Worm (Caenorhabditis elegans) whole organism, mixed stage, embryonic: ENCODE measurements around the gene aptf-4.

Experiments
- M03D4.4 ChIP-seq: sonication (generic microtip); optimal IDR thresholded peaks from 2 replicates; lab custom pipeline; 2017; ENCODE audit warnings: mild to moderate bottlenecking, missing genetic modification characterization, missing compliant biosample characterization
- bed-3 ChIP-seq: fragments of 200-800 bp; sonication (Bioruptor generic); optimal IDR thresholded peaks from 3 replicates; lab custom pipeline; 2018; ENCODE audit warnings: mild to moderate bottlenecking, missing genetic modification characterization, moderate library complexity, missing compliant biosample characterization
- blmp-1 ChIP-seq: fragments of 150-350 bp; optimal IDR thresholded peaks from 2 replicates; lab custom pipeline; 2014; ENCODE audit warnings: missing biosample characterization, missing genetic modification characterization
- ceh-43 ChIP-seq: fragments of 200-800 bp; sonication (Bioruptor generic); optimal IDR thresholded peaks from 2 replicates; lab custom pipeline; 2018; ENCODE audit warnings: mild to moderate bottlenecking, missing genetic modification characterization, moderate library complexity, missing compliant biosample characterization
- ceh-83 ChIP-seq: fragments of 200-800 bp; sonication (Bioruptor generic); optimal IDR thresholded peaks from 2 replicates; lab custom pipeline; 2018; ENCODE audit warnings: mild to moderate bottlenecking, missing genetic modification characterization, missing compliant biosample characterization
- ces-1 ChIP-seq: fragments of 150-350 bp; optimal IDR thresholded peaks from 2 replicates; lab custom pipeline; 2014; ENCODE audit warnings: missing biosample characterization, missing genetic modification reagents, missing genetic modification characterization
- cnd-1 ChIP-seq: fragments of 200-800 bp; sonication (Bioruptor generic); optimal IDR thresholded peaks from 2 replicates; lab custom pipeline; 2018; ENCODE audit warnings: mild to moderate bottlenecking, missing genetic modification characterization, missing compliant biosample characterization
- drap-1 ChIP-seq: fragments of 200-800 bp; sonication (Bioruptor generic); optimal IDR thresholded peaks from 3 replicates; lab custom pipeline; 2018; ENCODE audit warnings: mild to moderate bottlenecking, missing genetic modification characterization, missing compliant biosample characterization
- elt-1 ChIP-seq: sonication (generic microtip); optimal IDR thresholded peaks from 2 replicates; lab custom pipeline; 2017; ENCODE audit warnings: missing genetic modification characterization, mild to moderate bottlenecking, missing compliant biosample characterization, antibody characterized with exemption, moderate library complexity, borderline replicate concordance; ENCODE audit not compliant: insufficient read depth
- flh-1 ChIP-seq: fragments of 200-800 bp; sonication (Bioruptor generic); optimal IDR thresholded peaks from 2 replicates; lab custom pipeline; 2018; ENCODE audit warnings: mild to moderate bottlenecking, missing genetic modification characterization, moderate library complexity, missing compliant biosample characterization
- ham-2 ChIP-seq: fragments of 200-800 bp; sonication (Bioruptor generic); optimal IDR thresholded peaks from 2 replicates; lab custom pipeline; 2018; ENCODE audit warnings: mild to moderate bottlenecking, missing genetic modification characterization, missing compliant biosample characterization
- hlh-1 ChIP-seq: fragments of 150-350 bp; optimal IDR thresholded peaks from 2 replicates; lab custom pipeline; 2014; ENCODE audit warnings: missing biosample characterization, missing genetic modification reagents, missing genetic modification characterization
- lin-13 ChIP-seq: fragments of 150-350 bp; optimal IDR thresholded peaks from 2 replicates; lab custom pipeline; 2014; ENCODE audit warnings: missing biosample characterization, missing genetic modification characterization
- lin-32 ChIP-seq: fragments of 200-800 bp; sonication (Bioruptor generic); optimal IDR thresholded peaks from 2 replicates; lab custom pipeline; 2018; ENCODE audit warnings: mild to moderate bottlenecking, missing genetic modification characterization, missing compliant biosample characterization
- lsy-2 ChIP-seq: fragments of 150-350 bp; optimal IDR thresholded peaks from 2 replicates; lab custom pipeline; 2014; ENCODE audit warnings: missing biosample characterization, missing genetic modification characterization
- mab-5 ChIP-seq: fragments of 150-350 bp; optimal IDR thresholded peaks from 2 replicates; lab custom pipeline; 2014; ENCODE audit warnings: missing biosample characterization, missing genetic modification characterization
- mep-1 ChIP-seq: fragments of 150-350 bp; optimal IDR thresholded peaks from 2 replicates; lab custom pipeline; 2017; ENCODE audit warnings: missing biosample characterization, missing genetic modification reagents, missing genetic modification characterization, inconsistent platforms
- mls-2 ChIP-seq: sonication (generic microtip); optimal IDR thresholded peaks from 2 replicates; lab custom pipeline; 2016; ENCODE audit warnings: mild to moderate bottlenecking, missing genetic modification characterization, moderate library complexity, missing compliant biosample characterization
- nhr-12 ChIP-seq: fragments of 150-350 bp; optimal IDR thresholded peaks from 2 replicates; lab custom pipeline; 2014; ENCODE audit warnings: missing biosample characterization, missing genetic modification characterization
- nhr-2 ChIP-seq: fragments of 150-350 bp; optimal IDR thresholded peaks from 2 replicates; lab custom pipeline; 2014; ENCODE audit warnings: missing biosample characterization, missing genetic modification characterization
- nhr-237 ChIP-seq: fragments of 150-350 bp; optimal IDR thresholded peaks from 2 replicates; lab custom pipeline; 2014; ENCODE audit warnings: missing biosample characterization, missing genetic modification characterization
- nhr-28 ChIP-seq: fragments of 150-350 bp; optimal IDR thresholded peaks from 2 replicates; lab custom pipeline; 2014; ENCODE audit warnings: missing biosample characterization, missing genetic modification characterization
- nhr-76 ChIP-seq: sonication (generic microtip); optimal IDR thresholded peaks from 2 replicates; lab custom pipeline; 2017; ENCODE audit warnings: missing biosample characterization, missing genetic modification characterization
- pha-4 ChIP-seq: fragments of 150-350 bp; optimal IDR thresholded peaks from 2 replicates; lab custom pipeline; 2018; ENCODE audit warnings: missing biosample characterization, missing genetic modification reagents, missing genetic modification characterization
- sem-2 ChIP-seq: fragments of 200-800 bp; sonication (Bioruptor generic); optimal IDR thresholded peaks from 2 replicates; lab custom pipeline; 2018; ENCODE audit warnings: mild to moderate bottlenecking, missing genetic modification characterization, missing compliant biosample characterization
- snpc-4 ChIP-seq: fragments of 150-350 bp; optimal IDR thresholded peaks from 2 replicates; lab custom pipeline; 2014; ENCODE audit warnings: missing biosample characterization, missing genetic modification characterization
- sptf-1 ChIP-seq: sonication (generic microtip); optimal IDR thresholded peaks from 2 replicates; lab custom pipeline; 2017; ENCODE audit warnings: mild to moderate bottlenecking, missing genetic modification characterization, moderate library complexity, missing compliant biosample characterization
- tbx-8 ChIP-seq: fragments of 200-800 bp; sonication (Bioruptor generic); optimal IDR thresholded peaks from 2 replicates; lab custom pipeline; 2018; ENCODE audit warnings: mild to moderate bottlenecking, missing genetic modification characterization, moderate library complexity, missing compliant biosample characterization
- unc-120 ChIP-seq: sonication (generic microtip); optimal IDR thresholded peaks from 2 replicates; lab custom pipeline; 2017; ENCODE audit warnings: missing genetic modification characterization, missing compliant biosample characterization; ENCODE audit not compliant: poor library complexity, severe bottlenecking
- unc-39 ChIP-seq: fragments of 150-350 bp; optimal IDR thresholded peaks from 2 replicates; lab custom pipeline; 2014; ENCODE audit warnings: missing biosample characterization, missing genetic modification characterization
- unc-62 ChIP-seq: fragments of 150-350 bp; optimal IDR thresholded peaks from 2 replicates; lab custom pipeline; 2014; ENCODE audit warnings: missing biosample characterization, missing genetic modification reagents, missing genetic modification characterization
- ztf-11 ChIP-seq: fragments of 150-350 bp; optimal IDR thresholded peaks from 2 replicates; lab custom pipeline; 2014; ENCODE audit warnings: missing biosample characterization, missing genetic modification characterization

Gene aptf-4

ce11 chrII:8590684-8591083, at the start of gene aptf-4:
aptf-4 (plus strand) TSS chrII:8590984.
- TF ChIP-seq ztf-11 (tag; lab: Kevin White, UChicago) (no peak), nhr-2 (tag; lab: Kevin White, UChicago) (no peak), lsy-2 (tag; lab: Kevin White, UChicago) (no peak), mls-2 (tag; lab: Kevin White, UChicago) (no peak), M03D4.4 (no peak), cnd-1 (tag; lab: Kevin White, UChicago) (no peak), hlh-1 (tag; lab: Kevin White, UChicago) (no peak), sem-2 (GFP tag; lab: Kevin White, UChicago) (no peak), ceh-43 (no peak), lin-13 (tag; lab: Kevin White, UChicago) (no peak), elt-1 (no peak)

- no peak for TF ChIP-seq ztf-11 (tag; lab: Kevin White, UChicago)
- no peak for TF ChIP-seq snpc-4 (tag; lab: Kevin White, UChicago)
- no peak for TF ChIP-seq blmp-1 (tag; lab: Kevin White, UChicago)
- TF ChIP-seq nhr-76 (tag; lab: Kevin White, UChicago): no peak
- TF ChIP-seq sptf-1 (tag; lab: Kevin White, UChicago): no peak
- no peak for TF ChIP-seq mls-2 (tag; lab: Kevin White, UChicago)
- no peak for TF ChIP-seq drap-1
- no peak for TF ChIP-seq hlh-1 (tag; lab: Kevin White, UChicago)
- TF ChIP-seq unc-39: no peak
- TF ChIP-seq ceh-43: no peak
- no peak for TF ChIP-seq nhr-12 (tag; lab: Kevin White, UChicago)
- TF ChIP-seq, all 35 proteins: peak for 0
Observed at ce11 chrII:8545315-8545714, 45.5 kb upstream of the aptf-4 start, which contains the start of gene decr-1.2. decr-1.2 (plus strand) TSS chrII:8545615.

- TF ChIP-seq ztf-11 (tag; lab: Kevin White, UChicago) (peak; percentile 29), cnd-1 (tag; lab: Kevin White, UChicago) (peak; percentile 94), bed-3 (GFP tag; lab: Kevin White, UChicago) (peak; percentile 84), nhr-28 (tag; lab: Kevin White, UChicago) (peak; percentile 37), lin-32 (GFP tag; lab: Kevin White, UChicago) (peak; percentile 86), unc-39 (peak; percentile 91), ces-1 (GFP tag; lab: Kevin White, UChicago) (no peak), lsy-2 (tag; lab: Kevin White, UChicago) (peak; percentile 17), ham-2 (GFP tag; lab: Kevin White, UChicago) (peak; percentile 89), mls-2 (tag; lab: Kevin White, UChicago) (peak; percentile 90), nhr-237 (tag; lab: Kevin White, UChicago) (no peak), mep-1 (tag; lab: Kevin White, UChicago) (peak; percentile 27), unc-120 (tag; lab: Kevin White, UChicago) (peak; percentile 68), sptf-1 (tag; lab: Kevin White, UChicago) (no peak), mab-5 (tag; lab: Kevin White, UChicago) (no peak), pha-4 (peak; percentile 80), sem-2 (GFP tag; lab: Kevin White, UChicago) (peak; percentile 81), hlh-1 (tag; lab: Kevin White, UChicago) (peak; percentile 74), ceh-83 (GFP tag; lab: Kevin White, UChicago) (peak; percentile 96), tbx-8 (GFP tag; lab: Kevin White, UChicago) (peak; percentile 84), ceh-43 (peak; percentile 85), M03D4.4 (peak; percentile 90), flh-1 (GFP tag; lab: Kevin White, UChicago) (peak; percentile 72), lin-13 (tag; lab: Kevin White, UChicago) (no peak), blmp-1 (tag; lab: Kevin White, UChicago) (no peak), unc-62 (GFP tag; lab: Kevin White, UChicago) (peak; percentile 57)
Observed at ce11 chrII:8546975-8547374, 43.8 kb upstream of the aptf-4 start.

DNA sequence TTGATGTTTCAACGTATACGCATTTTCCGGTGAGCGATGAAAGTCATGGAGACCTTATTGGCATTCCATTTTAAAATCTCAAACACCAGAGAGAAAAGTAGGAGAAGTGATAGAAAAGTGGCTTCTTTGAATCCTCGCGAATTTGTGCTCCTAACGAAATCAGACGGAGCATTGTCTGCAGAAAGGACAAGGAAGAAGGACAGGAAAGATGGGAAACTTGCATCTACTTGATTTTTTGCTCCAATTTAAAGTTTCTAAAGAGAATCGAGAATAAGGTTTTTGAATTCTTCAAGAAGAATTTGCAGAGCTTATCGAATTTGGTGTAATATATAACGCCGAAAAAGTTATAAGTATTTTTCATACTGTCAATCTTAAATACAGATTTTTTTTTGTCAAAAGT, 39.7 kb upstream of the aptf-4 start:
- TF ChIP-seq ces-1 (GFP tag; lab: Kevin White, UChicago): peak; percentile 73
- TF ChIP-seq cnd-1 (tag; lab: Kevin White, UChicago): no peak
